Fruit fly (Drosophila melanogaster) whole organism, pupa: ENCODE measurements around the gene CG14669.

ENCODE experiments used
- EcR ChIP-seq: fragments of 200-800 bp; sonication (Bioruptor generic); optimal IDR thresholded peaks from 3 replicates; lab custom pipeline; 2019; ENCODE audit warnings: missing biosample characterization, missing genetic modification characterization, mild to moderate bottlenecking, moderate library complexity, missing genetic modification reagents
- Ets98B ChIP-seq: fragments of 200-800 bp; sonication (Bioruptor generic); IDR thresholded peaks from 2 replicates; pipeline ENCODE4 v1.3.6; 2022; ENCODE audit warnings: missing biosample characterization, missing genetic modification characterization

- TF ChIP-seq EcR (GFP tag; lab: Kevin White, UChicago) (no peak), Ets98B (no peak)
These were observed 53.3 kb downstream of the CG14669 start, which contains the start of gene POLDIP2 for dm6 chr3R:5467619-5468018.
